Worm (Caenorhabditis elegans) whole organism, L2 larva: ENCODE data around the gene fmo-2.
"Not testable (repeated sequence)": the region's sequence is repeated elsewhere in the genome, so short reads cannot be mapped to it uniquely, and the experiment has no call there.

Experiments
- C34F6.9 ChIP-seq: fragments of 150-350 bp; optimal IDR thresholded peaks from 2 replicates; lab custom pipeline; 2014; ENCODE audit warnings: missing biosample characterization, missing genetic modification characterization
- F13H6.1 ChIP-seq: sonication (generic microtip); optimal IDR thresholded peaks from 2 replicates; lab custom pipeline; 2016; ENCODE audit warnings: missing genetic modification characterization, missing compliant biosample characterization
- R02D3.7 ChIP-seq: fragments of 150-350 bp; optimal IDR thresholded peaks from 2 replicates; lab custom pipeline; 2014; ENCODE audit warnings: missing biosample characterization, missing genetic modification characterization
- ZK546.5 ChIP-seq: sonication (generic microtip); optimal IDR thresholded peaks from 2 replicates; lab custom pipeline; 2017; ENCODE audit warnings: missing biosample characterization, missing genetic modification characterization
- alr-1 ChIP-seq: fragments of 150-350 bp; optimal IDR thresholded peaks from 2 replicates; lab custom pipeline; 2014; ENCODE audit warnings: missing biosample characterization, missing genetic modification characterization
- ama-1 ChIP-seq: fragments of 150-350 bp; optimal IDR thresholded peaks from 2 replicates; lab custom pipeline; 2018; ENCODE audit warnings: inconsistent platforms
- blmp-1 ChIP-seq: sonication (generic microtip); optimal IDR thresholded peaks from 2 replicates; lab custom pipeline; 2017; ENCODE audit warnings: missing genetic modification characterization, mild to moderate bottlenecking, missing compliant biosample characterization, antibody characterized with exemption, moderate library complexity; ENCODE audit not compliant: insufficient read depth
- ceh-16 ChIP-seq: fragments of 150-350 bp; optimal IDR thresholded peaks from 2 replicates; lab custom pipeline; 2014; ENCODE audit warnings: missing biosample characterization, missing genetic modification characterization
- ceh-82 ChIP-seq: fragments of 150-350 bp; optimal IDR thresholded peaks from 2 replicates; lab custom pipeline; 2014; ENCODE audit warnings: missing biosample characterization, missing genetic modification characterization
- crh-2 ChIP-seq: sonication (generic microtip); optimal IDR thresholded peaks from 2 replicates; lab custom pipeline; 2017; ENCODE audit warnings: missing biosample characterization, missing genetic modification characterization
- elt-1 ChIP-seq: fragments of 150-350 bp; optimal IDR thresholded peaks from 2 replicates; lab custom pipeline; 2014; ENCODE audit warnings: missing biosample characterization, missing genetic modification characterization
- elt-3 ChIP-seq: sonication (generic microtip); optimal IDR thresholded peaks from 2 replicates; lab custom pipeline; 2017; ENCODE audit warnings: missing biosample characterization, missing genetic modification characterization
- lin-39 ChIP-seq: fragments of 150-350 bp; optimal IDR thresholded peaks from 2 replicates; lab custom pipeline; 2014; ENCODE audit warnings: missing biosample characterization, missing genetic modification reagents, missing genetic modification characterization
- lsy-2 ChIP-seq, 2 experiments: fragments of 150-350 bp in 1 of 2; sonication (generic microtip) in 1 of 2; optimal IDR thresholded peaks; 2 replicates each; lab custom pipeline; 2014 to 2017; ENCODE audit warnings: missing biosample characterization in 2 of 2, missing genetic modification characterization in 2 of 2
- mab-5 ChIP-seq: fragments of 150-350 bp; optimal IDR thresholded peaks from 2 replicates; lab custom pipeline; 2014; ENCODE audit warnings: missing biosample characterization, missing genetic modification characterization
- mbf-1 ChIP-seq: sonication (generic microtip); optimal IDR thresholded peaks from 2 replicates; lab custom pipeline; 2017; ENCODE audit warnings: missing biosample characterization, missing genetic modification characterization
- nhr-10 ChIP-seq: sonication (generic microtip); optimal IDR thresholded peaks from 2 replicates; lab custom pipeline; 2017; ENCODE audit warnings: missing biosample characterization, missing genetic modification characterization
- nhr-12 ChIP-seq: fragments of 150-350 bp; optimal IDR thresholded peaks from 2 replicates; lab custom pipeline; 2014; ENCODE audit warnings: missing biosample characterization, missing genetic modification characterization
- nhr-21 ChIP-seq: fragments of 150-350 bp; optimal IDR thresholded peaks from 2 replicates; lab custom pipeline; 2014; ENCODE audit warnings: missing biosample characterization, missing genetic modification characterization
- nhr-23 ChIP-seq: fragments of 150-350 bp; optimal IDR thresholded peaks from 2 replicates; lab custom pipeline; 2014; ENCODE audit warnings: missing biosample characterization, missing genetic modification reagents, missing genetic modification characterization
- peb-1 ChIP-seq: fragments of 150-350 bp; optimal IDR thresholded peaks from 2 replicates; lab custom pipeline; 2014; ENCODE audit warnings: missing biosample characterization, missing genetic modification characterization
- sem-4 ChIP-seq: fragments of 150-350 bp; optimal IDR thresholded peaks from 2 replicates; lab custom pipeline; 2014; ENCODE audit warnings: missing biosample characterization, missing genetic modification reagents, missing genetic modification characterization
- skn-1 ChIP-seq: sonication (generic microtip); optimal IDR thresholded peaks from 2 replicates; lab custom pipeline; 2017; ENCODE audit warnings: missing biosample characterization, missing genetic modification characterization
- sma-9 ChIP-seq, 2 experiments: fragments of 150-350 bp in 1 of 2; sonication (generic microtip) in 1 of 2; optimal IDR thresholded peaks; 2 replicates each; lab custom pipeline; 2014 to 2016; ENCODE audit warnings: missing genetic modification characterization in 2 of 2, mild to moderate bottlenecking in 1 of 2, missing biosample characterization in 1 of 2, missing compliant biosample characterization in 1 of 2, missing genetic modification reagents in 1 of 2, moderate library complexity in 1 of 2
- snpc-4 ChIP-seq: fragments of 150-350 bp; optimal IDR thresholded peaks from 2 replicates; lab custom pipeline; 2014; ENCODE audit warnings: missing biosample characterization, missing genetic modification characterization
- unc-39 ChIP-seq: fragments of 150-350 bp; optimal IDR thresholded peaks from 2 replicates; lab custom pipeline; 2014; ENCODE audit warnings: missing biosample characterization, missing genetic modification characterization
- unc-62 ChIP-seq: fragments of 150-350 bp; optimal IDR thresholded peaks from 2 replicates; lab custom pipeline; 2014; ENCODE audit warnings: missing biosample characterization, missing genetic modification reagents, missing genetic modification characterization
- zag-1 ChIP-seq: fragments of 150-350 bp; optimal IDR thresholded peaks from 2 replicates; lab custom pipeline; 2014; ENCODE audit warnings: missing biosample characterization, missing genetic modification characterization
- ztf-1 ChIP-seq: fragments of 200-800 bp; sonication (Bioruptor generic); conservative IDR thresholded peaks from 2 replicates; pipeline ENCODE4 v1.3.6; 2022; ENCODE audit warnings: missing genetic modification characterization, missing compliant biosample characterization
- ztf-11 ChIP-seq: sonication (generic microtip); optimal IDR thresholded peaks from 2 replicates; lab custom pipeline; 2017; ENCODE audit warnings: missing biosample characterization, missing genetic modification characterization

The fmo-2 gene

ce11 chrIV:10685758-10686157 is 3.4 kb downstream of the fmo-2 start, which contains the start of the genes K08C7.6 and R102.1:
TSS of gene K08C7.6 (minus strand) at chrIV:10685858.
TSS of gene R102.1 (plus strand) at chrIV:10686048.
- no peak for TF ChIP-seq peb-1
- no peak for TF ChIP-seq R02D3.7 (tag; lab: Kevin White, UChicago)
- TF ChIP-seq blmp-1 (tag; lab: Kevin White, UChicago), result no peak
- TF ChIP-seq mbf-1 (tag; lab: Kevin White, UChicago), result no peak
- TF ChIP-seq elt-1 (tag; lab: Kevin White, UChicago), result no peak
- no peak for TF ChIP-seq nhr-12
- TF ChIP-seq ceh-16 (tag; lab: Kevin White, UChicago), result no peak
- no peak for TF ChIP-seq nhr-23 (tag; lab: Kevin White, UChicago)
- no peak for TF ChIP-seq nhr-21 (tag; lab: Kevin White, UChicago)
- no peak for TF ChIP-seq lin-39
- TF ChIP-seq sem-4, result no peak
- TF ChIP-seq zag-1 (tag; lab: Kevin White, UChicago), result no peak
- no peak for TF ChIP-seq ama-1 (lab: Kevin White, UChicago)
- TF ChIP-seq unc-39 (tag; lab: Kevin White, UChicago), result no peak
- no peak for TF ChIP-seq nhr-10 (tag; lab: Kevin White, UChicago)
- no peak for TF ChIP-seq snpc-4
- TF ChIP-seq F13H6.1 (tag; lab: Kevin White, UChicago), result no peak
- TF ChIP-seq lsy-2 (tag; optimal IDR thresholded peaks at IDR 0.05; lab: Kevin White, UChicago), result no peak
- TF ChIP-seq mab-5, result no peak
- no peak for TF ChIP-seq elt-3 (tag; lab: Kevin White, UChicago)

ce11 chrIV:10687307-10687706 is 5.0 kb downstream of the fmo-2 start, which contains the start of gene R102.2:
TSS of gene R102.2 (plus strand) at chrIV:10687607.
- TF ChIP-seq unc-62 (GFP tag; lab: Kevin White, UChicago); zag-1 (tag; lab: Kevin White, UChicago); ama-1 (lab: Kevin White, UChicago): not testable (repeated sequence)

ce11 chrIV:10688972-10689567 is 6.7 kb downstream of the fmo-2 start, which contains the start of gene R102.3:
TSS of gene R102.3 (plus strand) at chrIV:10689517.
- TF ChIP-seq ZK546.5 (tag; lab: Kevin White, UChicago), result no peak
- TF ChIP-seq nhr-21 (tag; lab: Kevin White, UChicago), result peak; percentile 54

DNA sequence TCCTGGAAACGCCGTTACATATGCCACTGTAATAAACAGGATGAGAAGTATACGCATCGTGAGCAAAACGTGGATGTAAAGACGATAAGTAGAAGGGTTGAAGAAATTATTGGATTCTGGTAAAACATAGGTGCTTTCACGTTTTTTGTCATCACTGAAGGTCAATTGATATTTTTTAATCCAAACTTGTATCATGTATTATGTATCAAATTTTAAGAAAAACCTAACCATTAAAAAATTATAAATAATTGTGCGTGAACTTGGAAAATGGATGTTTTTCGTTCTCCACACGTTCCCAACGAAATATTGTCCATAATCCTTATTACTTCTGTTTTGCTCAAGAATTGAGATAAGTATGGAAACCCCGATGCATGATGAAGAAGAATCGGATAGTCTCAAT is 7.8 kb downstream of the fmo-2 start, which contains the start of gene R102.8:
TSS of gene R102.8 (minus strand) at position 101 of the 400 bp plus-strand sequence.
- no peak for TF ChIP-seq nhr-10 (tag; lab: Kevin White, UChicago)
- TF ChIP-seq mbf-1 (tag; lab: Kevin White, UChicago), result no peak
- no peak for TF ChIP-seq skn-1 (tag; lab: Kevin White, UChicago)
- no peak for TF ChIP-seq unc-62 (GFP tag; lab: Kevin White, UChicago)
- no peak for TF ChIP-seq ztf-1
- TF ChIP-seq elt-1 (tag; lab: Kevin White, UChicago), result no peak
- no peak for TF ChIP-seq ztf-11 (tag; lab: Kevin White, UChicago)
- no peak for TF ChIP-seq nhr-12
- no peak for TF ChIP-seq alr-1
- no peak for TF ChIP-seq sma-9 (GFP tag; optimal IDR thresholded peaks at IDR 0.05; lab: Kevin White, UChicago)
- no peak for TF ChIP-seq sma-9 (tag; optimal IDR thresholded peaks at IDR 0.05; lab: Kevin White, UChicago)
- no peak for TF ChIP-seq elt-3 (tag; lab: Kevin White, UChicago)
- no peak for TF ChIP-seq F13H6.1 (tag; lab: Kevin White, UChicago)
- no peak for TF ChIP-seq crh-2 (tag; lab: Kevin White, UChicago)
- TF ChIP-seq ceh-82, result no peak

DNA sequence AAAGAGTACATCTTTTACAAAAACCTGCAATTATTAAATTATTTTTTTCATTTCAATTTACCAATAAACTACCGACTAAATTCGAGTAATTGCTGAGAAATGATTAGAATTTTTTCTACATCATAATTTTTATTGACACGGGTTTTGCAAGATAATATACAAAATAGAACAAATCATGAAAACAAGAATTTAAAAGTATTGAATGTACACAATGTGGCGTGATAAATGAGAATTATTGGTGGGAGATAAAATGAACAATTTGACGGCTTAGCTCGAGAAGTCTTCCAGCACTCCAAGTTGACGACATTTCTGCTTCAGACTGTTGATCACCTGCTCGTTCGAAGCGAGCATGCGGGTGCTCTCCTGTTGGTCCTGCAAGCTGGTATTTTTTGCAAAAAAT is 12.9 kb downstream of the fmo-2 start, which contains the start of gene R102.4:
TSS of gene R102.4 (minus strand) at position 101 of the 400 bp plus-strand sequence.
- TF ChIP-seq C34F6.9 (tag; lab: Kevin White, UChicago), result no peak
